Fruit fly (Drosophila melanogaster) whole organism, embryonic: ENCODE data around the gene Nsun5.

Experiments
- Ada2b ChIP-seq: fragments of 200-800 bp; sonication (Bioruptor generic); IDR thresholded peaks from 2 replicates; pipeline ENCODE4 v1.3.6; 2022; ENCODE audit warnings: missing biosample characterization, missing genetic modification characterization
- CG10267 ChIP-seq: fragments of 200-800 bp; sonication (Bioruptor generic); optimal IDR thresholded peaks from 2 replicates; lab custom pipeline; 2018; ENCODE audit warnings: missing biosample characterization, mild to moderate bottlenecking, missing genetic modification characterization, moderate library complexity
- CG12104 ChIP-seq: fragments of 200-800 bp; sonication (Bioruptor generic); optimal IDR thresholded peaks from 3 replicates; lab custom pipeline; 2016; ENCODE audit warnings: missing biosample characterization, missing genetic modification characterization
- CG12659 ChIP-seq: fragments of 200-800 bp; sonication (Bioruptor generic); optimal IDR thresholded peaks from 3 replicates; lab custom pipeline; 2017; ENCODE audit warnings: mild to moderate bottlenecking, missing biosample characterization, missing genetic modification reagents, missing genetic modification characterization
- CG12942 ChIP-seq: fragments of 200-800 bp; sonication (Bioruptor generic); optimal IDR thresholded peaks from 3 replicates; lab custom pipeline; 2016; ENCODE audit warnings: missing biosample characterization, missing genetic modification characterization
- CG14014 ChIP-seq: fragments of 200-800 bp; sonication (Bioruptor generic); IDR thresholded peaks from 2 replicates; pipeline ENCODE4 v1.3.6; 2022; ENCODE audit warnings: missing biosample characterization, missing genetic modification characterization
- CG16813 ChIP-seq: fragments of 200-800 bp; sonication (Bioruptor generic); IDR thresholded peaks from 3 replicates; pipeline ENCODE4 v1.3.6; 2022; ENCODE audit warnings: missing biosample characterization, missing genetic modification characterization; ENCODE audit not compliant: partially characterized antibody
- CG17361 ChIP-seq: fragments of 200-800 bp; sonication (Bioruptor generic); IDR thresholded peaks from 3 replicates; pipeline ENCODE4 v1.3.6; 2022; ENCODE audit warnings: missing biosample characterization, missing genetic modification characterization
- CG17385 ChIP-seq: fragments of 200-800 bp; sonication (Bioruptor generic); optimal IDR thresholded peaks from 3 replicates; lab custom pipeline; 2018; ENCODE audit warnings: missing biosample characterization, mild to moderate bottlenecking, missing genetic modification characterization
- CG17829 ChIP-seq: fragments of 200-800 bp; optimal IDR thresholded peaks from 2 replicates; lab custom pipeline; 2019; ENCODE audit warnings: missing biosample characterization, mild to moderate bottlenecking, missing genetic modification characterization, moderate library complexity
- CG1832 ChIP-seq: fragments of 200-800 bp; sonication (Bioruptor generic); optimal IDR thresholded peaks from 2 replicates; lab custom pipeline; 2017; ENCODE audit warnings: missing biosample characterization, mild to moderate bottlenecking, missing genetic modification characterization, inconsistent platforms
- CG18476 ChIP-seq: fragments of 200-800 bp; sonication (Bioruptor generic); optimal IDR thresholded peaks from 2 replicates; lab custom pipeline; 2016; ENCODE audit warnings: missing biosample characterization, mild to moderate bottlenecking, missing genetic modification characterization
- CG2889 ChIP-seq: fragments of 200-800 bp; sonication (Bioruptor generic); IDR thresholded peaks from 3 replicates; pipeline ENCODE4 v1.3.6; 2022; ENCODE audit warnings: missing biosample characterization, missing genetic modification characterization
- CG3407 ChIP-seq: fragments of 200-800 bp; sonication (Bioruptor generic); optimal IDR thresholded peaks from 2 replicates; lab custom pipeline; 2018; ENCODE audit warnings: missing biosample characterization, mild to moderate bottlenecking, missing genetic modification characterization
- CG3726 ChIP-seq: fragments of 200-800 bp; sonication (Bioruptor generic); IDR thresholded peaks from 3 replicates; pipeline ENCODE4, ENCODE4 v1.3.6; 2022; ENCODE audit warnings: missing biosample characterization, missing genetic modification characterization
- CG42726 ChIP-seq: fragments of 200-800 bp; sonication (Bioruptor generic); IDR thresholded peaks from 2 replicates; pipeline ENCODE4 v1.3.6; 2022; ENCODE audit warnings: missing biosample characterization, missing genetic modification characterization; ENCODE audit not compliant: partially characterized antibody
- CG43689 ChIP-seq: fragments of 200-800 bp; sonication (Bioruptor generic); IDR thresholded peaks from 2 replicates; pipeline ENCODE4 v1.3.6; 2022; ENCODE audit warnings: missing biosample characterization, missing genetic modification characterization
- CG4820 ChIP-seq: fragments of 200-800 bp; sonication (Bioruptor generic); optimal IDR thresholded peaks from 3 replicates; lab custom pipeline; 2016; ENCODE audit warnings: missing biosample characterization, missing genetic modification characterization
- CG6175 ChIP-seq: fragments of 200-800 bp; sonication (Bioruptor generic); IDR thresholded peaks from 3 replicates; pipeline ENCODE4 v1.3.6; 2022; ENCODE audit warnings: missing biosample characterization, missing genetic modification characterization
- CG6765 ChIP-seq: fragments of 200-800 bp; sonication (Bioruptor generic); optimal IDR thresholded peaks from 3 replicates; lab custom pipeline; 2017; ENCODE audit warnings: missing biosample characterization, mild to moderate bottlenecking, missing genetic modification characterization
- CG7556 ChIP-seq: fragments of 200-800 bp; sonication (Bioruptor generic); optimal IDR thresholded peaks from 2 replicates; lab custom pipeline; 2017; ENCODE audit warnings: missing biosample characterization, mild to moderate bottlenecking, missing genetic modification characterization
- CG8281 ChIP-seq: fragments of 200-800 bp; sonication (Bioruptor generic); optimal IDR thresholded peaks from 2 replicates; lab custom pipeline; 2018; ENCODE audit warnings: missing biosample characterization, mild to moderate bottlenecking, missing genetic modification characterization, moderate library complexity
- CG8924 ChIP-seq: fragments of 200-800 bp; optimal IDR thresholded peaks from 3 replicates; lab custom pipeline; 2019; ENCODE audit warnings: missing biosample characterization, mild to moderate bottlenecking, missing genetic modification characterization, moderate library complexity
- CG9215 ChIP-seq: fragments of 200-800 bp; sonication (Bioruptor generic); IDR thresholded peaks from 2 replicates; pipeline ENCODE4 v1.3.6; 2022; ENCODE audit warnings: missing biosample characterization, missing genetic modification characterization
- D19B ChIP-seq: fragments of 200-800 bp; sonication (Bioruptor generic); optimal IDR thresholded peaks from 2 replicates; lab custom pipeline; 2017; ENCODE audit warnings: missing biosample characterization, mild to moderate bottlenecking, missing genetic modification characterization
- HHEX ChIP-seq: fragments of 200-800 bp; sonication (Bioruptor generic); optimal IDR thresholded peaks from 3 replicates; lab custom pipeline; 2017; ENCODE audit warnings: missing biosample characterization, mild to moderate bottlenecking, missing genetic modification characterization, missing genetic modification reagents
- HLH3B ChIP-seq: fragments of 200-800 bp; sonication (Bioruptor generic); IDR thresholded peaks from 2 replicates; pipeline ENCODE4 v1.3.6; 2022; ENCODE audit warnings: missing biosample characterization, missing genetic modification characterization
- Mad ChIP-seq: fragments of 200-800 bp; sonication (Bioruptor generic); optimal IDR thresholded peaks from 2 replicates; lab custom pipeline; 2016; ENCODE audit warnings: missing biosample characterization, missing genetic modification characterization
- Ssrp ChIP-seq: fragments of 200-800 bp; sonication (Bioruptor generic); optimal IDR thresholded peaks from 2 replicates; lab custom pipeline; 2018; ENCODE audit warnings: missing biosample characterization, mild to moderate bottlenecking, missing genetic modification characterization, moderate library complexity
- Stat92E ChIP-seq, 3 experiments: fragments of >200 bp in 2 of 3; fragments of 200-800 bp in 1 of 3; sonication (Bioruptor generic) in 1 of 3; optimal IDR thresholded peaks; 2 replicates each; lab custom pipeline; 2017 to 2019; ENCODE audit warnings: missing biosample characterization in 3 of 3, missing genetic modification characterization in 3 of 3, mild to moderate bottlenecking in 1 of 3, moderate library complexity in 1 of 3
- ac ChIP-seq: fragments of 200-800 bp; sonication (Bioruptor generic); optimal IDR thresholded peaks from 3 replicates; lab custom pipeline; 2017; ENCODE audit warnings: missing biosample characterization, mild to moderate bottlenecking, missing genetic modification characterization
- ase ChIP-seq: fragments of 200-800 bp; sonication (Bioruptor generic); IDR thresholded peaks from 3 replicates; pipeline ENCODE4 v1.3.6; 2022; ENCODE audit warnings: missing biosample characterization, missing genetic modification characterization
- az2 ChIP-seq: fragments of 200-800 bp; sonication (Bioruptor generic); optimal IDR thresholded peaks from 3 replicates; lab custom pipeline; 2016; ENCODE audit warnings: missing biosample characterization, missing genetic modification characterization
- bcd ChIP-seq: fragments of 200-800 bp; sonication (Bioruptor generic); optimal IDR thresholded peaks from 2 replicates; lab custom pipeline; 2017; ENCODE audit warnings: missing biosample characterization, mild to moderate bottlenecking, missing genetic modification characterization
- br ChIP-seq: fragments of >200 bp; optimal IDR thresholded peaks from 2 replicates; lab custom pipeline; 2017
- cad ChIP-seq: fragments of >200 bp; optimal IDR thresholded peaks from 2 replicates; lab custom pipeline; 2017; ENCODE audit warnings: missing biosample characterization, missing genetic modification characterization
- cas ChIP-seq: fragments of 200-800 bp; sonication (Bioruptor generic); IDR thresholded peaks from 2 replicates; pipeline ENCODE4 v1.3.6; 2022; ENCODE audit warnings: missing biosample characterization, missing genetic modification characterization
- chn ChIP-seq: fragments of 200-800 bp; sonication (Bioruptor generic); optimal IDR thresholded peaks from 2 replicates; lab custom pipeline; 2016; ENCODE audit warnings: missing biosample characterization, missing genetic modification characterization
- eve ChIP-seq, 2 experiments: fragments of >200 bp; optimal IDR thresholded peaks; 2 replicates each; lab custom pipeline; 2017; ENCODE audit warnings: missing biosample characterization in 2 of 2, missing genetic modification characterization in 2 of 2
- gro ChIP-seq: fragments of 200-800 bp; sonication (Bioruptor generic); optimal IDR thresholded peaks from 2 replicates; lab custom pipeline; 2016; ENCODE audit warnings: missing biosample characterization, missing genetic modification characterization
- hb ChIP-seq: fragments of 200-800 bp; sonication (Bioruptor generic); IDR thresholded peaks from 3 replicates; pipeline ENCODE4 v1.3.6; 2022; ENCODE audit warnings: missing biosample characterization, missing genetic modification characterization; ENCODE audit not compliant: partially characterized antibody
- hbn ChIP-seq: fragments of 200-800 bp; sonication (Bioruptor generic); IDR thresholded peaks from 2 replicates; pipeline ENCODE4 v1.3.6; 2022; ENCODE audit warnings: missing biosample characterization, missing genetic modification characterization; ENCODE audit not compliant: partially characterized antibody
- hkb ChIP-seq, 2 experiments: fragments of 200-800 bp in 1 of 2; fragments of >200 bp in 1 of 2; sonication (Bioruptor generic) in 1 of 2; IDR thresholded peaks in 1 of 2; optimal IDR thresholded peaks in 1 of 2; 2 replicates each; pipeline versions ENCODE4 v1.3.6 to Lab custom; 2017 to 2022; ENCODE audit warnings: missing biosample characterization in 1 of 2, missing genetic modification characterization in 1 of 2
- maf-S ChIP-seq: fragments of 200-800 bp; sonication (Bioruptor generic); optimal IDR thresholded peaks from 2 replicates; lab custom pipeline; 2016; ENCODE audit warnings: missing biosample characterization, missing genetic modification characterization
- pan ChIP-seq, 4 experiments: fragments of >200 bp in 3 of 4; fragments of 200-800 bp in 1 of 4; sonication (Bioruptor generic) in 1 of 4; optimal IDR thresholded peaks in 3 of 4; IDR thresholded peaks in 1 of 4; 2 replicates each; pipeline versions ENCODE4 v1.3.6 to Lab custom; 2017 to 2022; ENCODE audit warnings: missing biosample characterization in 2 of 4, missing genetic modification characterization in 2 of 4, mixed read lengths in 1 of 4
- pzg ChIP-seq: fragments of 200-800 bp; sonication (Bioruptor generic); optimal IDR thresholded peaks from 3 replicates; lab custom pipeline; 2018; ENCODE audit warnings: missing biosample characterization, mild to moderate bottlenecking, missing genetic modification characterization, moderate library complexity
- row ChIP-seq: fragments of 200-800 bp; sonication (Bioruptor generic); IDR thresholded peaks from 3 replicates; pipeline ENCODE4 v1.3.6; 2022; ENCODE audit warnings: missing biosample characterization, missing genetic modification characterization
- ttk ChIP-seq: fragments of 200-800 bp; sonication (Bioruptor generic); IDR thresholded peaks from 2 replicates; pipeline ENCODE4 v2.1.2; 2022; ENCODE audit warnings: missing biosample characterization, missing genetic modification characterization
- wor ChIP-seq: fragments of 200-800 bp; sonication (Bioruptor generic); IDR thresholded peaks from 2 replicates; pipeline ENCODE4 v1.3.6; 2022; ENCODE audit warnings: missing biosample characterization, missing genetic modification characterization
- z ChIP-seq: fragments of 200-800 bp; sonication (Bioruptor generic); IDR thresholded peaks from 3 replicates; pipeline ENCODE4 v1.3.6; 2022; ENCODE audit warnings: missing biosample characterization, missing genetic modification characterization

Nsun5 gene

DNA sequence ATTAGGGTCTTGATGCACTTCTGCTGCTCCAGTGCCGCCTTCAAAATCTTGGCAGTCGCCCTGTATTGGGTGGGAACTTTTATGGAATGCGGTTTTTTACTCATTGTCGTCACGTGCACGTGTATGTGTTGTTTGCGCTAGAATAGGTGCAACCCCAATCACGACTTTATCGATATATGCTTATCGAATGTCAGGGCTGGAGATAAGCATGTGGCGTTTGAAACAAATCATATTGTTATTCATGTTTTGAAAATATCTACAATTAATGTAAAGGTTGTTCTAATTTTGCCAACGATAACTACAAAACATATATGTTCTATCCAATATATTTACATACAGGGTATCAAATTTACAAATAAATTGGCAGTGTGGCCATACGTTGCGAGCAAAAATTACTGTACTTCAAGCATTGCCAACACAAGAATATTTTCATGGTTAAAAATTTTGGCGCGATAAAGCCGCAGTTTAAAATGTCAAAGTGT lies at the start of gene Nsun5, which contains the start of gene CG42359 (continued):
- peak; percentile 65 for TF ChIP-seq wor
- TF ChIP-seq pan (optimal IDR thresholded peaks at IDR 0.05; lab: Kevin White, UChicago) = no peak
- TF ChIP-seq pan (GFP tag; optimal IDR thresholded peaks at IDR 0.05 in 1 of 2, IDR thresholded peaks at IDR 0.05 in 1 of 2) = peak in 1 of 2 experiments; percentile 90
- TF ChIP-seq ac (GFP tag; lab: Kevin White, UChicago) = no peak
- TF ChIP-seq CG14014 = peak; percentile 90
- no peak for TF ChIP-seq br (lab: Kevin White, UChicago)
- TF ChIP-seq maf-S (GFP tag; lab: Kevin White, UChicago) = peak; percentile 80
- peak; percentile 92 for TF ChIP-seq gro
- peak; percentile 73 for TF ChIP-seq CG3407 (GFP tag; lab: Kevin White, UChicago)
- peak; percentile 94 for TF ChIP-seq chn (GFP tag; lab: Kevin White, UChicago)
- peak; percentile 65 for TF ChIP-seq CG6765 (GFP tag; lab: Kevin White, UChicago)
- TF ChIP-seq CG9215 = peak; percentile 100
- peak; percentile 72 for TF ChIP-seq cas (GFP tag; lab: Robert Waterston, UW)
- peak; percentile 92 for TF ChIP-seq CG12659 (GFP tag; lab: Kevin White, UChicago)
- TF ChIP-seq CG6175 = peak; percentile 78
- peak; percentile 87 for TF ChIP-seq bcd (GFP tag; lab: Kevin White, UChicago)
- peak; percentile 76 for TF ChIP-seq CG42726
- TF ChIP-seq Mad = peak; percentile 84
- TF ChIP-seq CG16813 (GFP tag; lab: Robert Waterston, UW) = peak; percentile 90
- TF ChIP-seq CG43689 (GFP tag; lab: Robert Waterston, UW) = peak; percentile 67
- no peak for TF ChIP-seq z
- peak; percentile 100 for TF ChIP-seq D19B
- TF ChIP-seq row = peak; percentile 96
- peak; percentile 82 for TF ChIP-seq Ssrp (tag; lab: Kevin White, UChicago)
- no peak for TF ChIP-seq CG1832
- peak; percentile 73 for TF ChIP-seq hb (GFP tag; lab: Robert Waterston, UW)
- peak; percentile 89 for TF ChIP-seq Ada2b (GFP tag; lab: Robert Waterston, UW)
- peak; percentile 94 for TF ChIP-seq CG17829 (tag; lab: Kevin White, UChicago)
- TF ChIP-seq CG18476 (GFP tag; lab: Kevin White, UChicago) = peak; percentile 90
- TF ChIP-seq CG8281 (tag; lab: Kevin White, UChicago) = peak; percentile 47
- TF ChIP-seq CG17361 (GFP tag; lab: Robert Waterston, UW) = peak; percentile 92
- peak; percentile 96 for TF ChIP-seq hbn (GFP tag; lab: Robert Waterston, UW)
- TF ChIP-seq CG2889 (GFP tag; lab: Robert Waterston, UW) = peak; percentile 77
- peak; percentile 74 for TF ChIP-seq CG17385
- TF ChIP-seq CG7556 (GFP tag; lab: Kevin White, UChicago) = peak; percentile 81
- TF ChIP-seq cad = no peak
- peak; percentile 92 for TF ChIP-seq CG10267
- TF ChIP-seq ttk (GFP tag; lab: Robert Waterston, UW) = peak; percentile 89
- TF ChIP-seq ase (GFP tag; lab: Robert Waterston, UW) = peak; percentile 86
- peak; percentile 93 for TF ChIP-seq CG8924
- TF ChIP-seq hkb (optimal IDR thresholded peaks at IDR 0.05; lab: Kevin White, UChicago) = peak; percentile 94
- peak; percentile 88 for TF ChIP-seq hkb (GFP tag; IDR thresholded peaks at IDR 0.05; lab: Robert Waterston, UW)
- TF ChIP-seq HHEX (GFP tag; lab: Kevin White, UChicago) = peak; percentile 84
- peak; percentile 93 for TF ChIP-seq az2 (GFP tag; lab: Kevin White, UChicago)
- TF ChIP-seq CG3726 (GFP tag; lab: Robert Waterston, UW) = peak; percentile 82
- peak; percentile 92 for TF ChIP-seq CG12942 (GFP tag; lab: Kevin White, UChicago)
- peak; percentile 95 for TF ChIP-seq pzg (GFP tag; lab: Kevin White, UChicago)
- peak; percentile 90 for TF ChIP-seq HLH3B (GFP tag; lab: Robert Waterston, UW)
- TF ChIP-seq Stat92E (GFP tag; optimal IDR thresholded peaks at IDR 0.05; lab: Kevin White, UChicago) = peak in 1 of 3 experiments; percentile 66
- TF ChIP-seq CG12104 (GFP tag; lab: Kevin White, UChicago) = peak; percentile 78
- no peak for TF ChIP-seq eve (GFP tag; optimal IDR thresholded peaks at IDR 0.05; lab: Kevin White, UChicago)
- TF ChIP-seq CG4820 (GFP tag; lab: Kevin White, UChicago) = peak; percentile 83
